Worm (Caenorhabditis elegans) whole organism, L1 larva: ENCODE measurements around the gene F37C12.21.

Experiments
- C04F5.9 ChIP-seq: sonication (generic microtip); optimal IDR thresholded peaks from 2 replicates; lab custom pipeline; 2016; ENCODE audit warnings: missing genetic modification characterization, missing compliant biosample characterization
- C16A3.4 ChIP-seq: fragments of 150-350 bp; optimal IDR thresholded peaks from 2 replicates; lab custom pipeline; 2014; ENCODE audit warnings: missing biosample characterization, missing genetic modification characterization
- C34B4.2 ChIP-seq: sonication (generic microtip); optimal IDR thresholded peaks from 2 replicates; lab custom pipeline; 2017; ENCODE audit warnings: mild to moderate bottlenecking, missing genetic modification characterization, missing compliant biosample characterization
- Y116A8C.19 ChIP-seq: sonication (generic microtip); optimal IDR thresholded peaks from 2 replicates; lab custom pipeline; 2016; ENCODE audit warnings: missing compliant biosample characterization, missing genetic modification characterization, borderline replicate concordance
- aha-1 ChIP-seq: fragments of 150-350 bp; optimal IDR thresholded peaks from 2 replicates; lab custom pipeline; 2014; ENCODE audit warnings: missing biosample characterization, missing genetic modification characterization
- alr-1 ChIP-seq: fragments of 200-800 bp; sonication (Bioruptor generic); optimal IDR thresholded peaks from 2 replicates; lab custom pipeline; 2018; ENCODE audit warnings: borderline replicate concordance, mild to moderate bottlenecking, missing genetic modification characterization, missing compliant biosample characterization
- blmp-1 ChIP-seq: fragments of 150-350 bp; optimal IDR thresholded peaks from 2 replicates; lab custom pipeline; 2014; ENCODE audit warnings: missing biosample characterization, missing genetic modification characterization
- ceh-82 ChIP-seq, 3 experiments: fragments of 150-350 bp in 1 of 3; sonication (generic microtip) in 2 of 3; optimal IDR thresholded peaks; 2 replicates each; lab custom pipeline; 2014 to 2017; ENCODE audit warnings: missing biosample characterization in 3 of 3, missing genetic modification characterization in 3 of 3
- ceh-88 ChIP-seq: fragments of 200-800 bp; sonication (Bioruptor generic); IDR thresholded peaks from 2 replicates; pipeline ENCODE4 v1.3.6; 2022; ENCODE audit warnings: missing genetic modification characterization, missing compliant biosample characterization
- ceh-90 ChIP-seq: sonication (generic microtip); optimal IDR thresholded peaks from 2 replicates; lab custom pipeline; 2016; ENCODE audit warnings: missing genetic modification characterization, missing compliant biosample characterization
- dpl-1 ChIP-seq, 3 experiments: fragments of 150-350 bp in 2 of 3; sonication (generic microtip) in 1 of 3; optimal IDR thresholded peaks; 2 replicates each; lab custom pipeline; 2014 to 2017; ENCODE audit warnings: missing biosample characterization in 3 of 3, missing genetic modification characterization in 3 of 3, missing genetic modification reagents in 3 of 3
- dsc-1 ChIP-seq: sonication (generic microtip); optimal IDR thresholded peaks from 2 replicates; lab custom pipeline; 2016; ENCODE audit warnings: mild to moderate bottlenecking, missing genetic modification characterization, missing compliant biosample characterization
- efl-1 ChIP-seq, 4 experiments: fragments of 150-350 bp; optimal IDR thresholded peaks in 3 of 4; peaks in 1 of 4; 1 replicate in 1 of 4; 2 replicates in 3 of 4; lab custom pipeline; 2014; ENCODE audit warnings: missing biosample characterization in 2 of 4, missing genetic modification characterization in 2 of 4, missing genetic modification reagents in 2 of 4
- efl-3 ChIP-seq: fragments of 200-800 bp; sonication (Bioruptor generic); optimal IDR thresholded peaks from 2 replicates; lab custom pipeline; 2018; ENCODE audit warnings: mild to moderate bottlenecking, missing genetic modification characterization, missing compliant biosample characterization
- egl-13 ChIP-seq: sonication (generic microtip); optimal IDR thresholded peaks from 2 replicates; lab custom pipeline; 2016; ENCODE audit warnings: missing genotype, missing genetic modification reagents, missing genetic modification characterization, missing compliant biosample characterization
- egl-27 ChIP-seq, 2 experiments: fragments of 150-350 bp in 1 of 2; sonication (generic microtip); optimal IDR thresholded peaks; 3 replicates each; lab custom pipeline; 2017 to 2018; ENCODE audit warnings: missing biosample characterization in 2 of 2, missing genetic modification characterization in 2 of 2, missing genetic modification reagents in 2 of 2
- fkh-4 ChIP-seq: sonication (generic microtip); optimal IDR thresholded peaks from 2 replicates; lab custom pipeline; 2016; ENCODE audit warnings: missing compliant biosample characterization, missing genetic modification characterization, borderline replicate concordance
- grh-1 ChIP-seq: fragments of 200-800 bp; sonication (Bioruptor generic); IDR thresholded peaks from 2 replicates; pipeline ENCODE4 v1.3.6; 2022; ENCODE audit warnings: missing genetic modification reagents, missing genetic modification characterization, missing compliant biosample characterization
- hlh-17 ChIP-seq: fragments of 200-800 bp; sonication (Bioruptor generic); optimal IDR thresholded peaks from 2 replicates; lab custom pipeline; 2018; ENCODE audit warnings: missing genetic modification characterization, mild to moderate bottlenecking, missing compliant biosample characterization, moderate library complexity, borderline replicate concordance
- hpl-2 ChIP-seq: fragments of 150-350 bp; optimal IDR thresholded peaks from 2 replicates; lab custom pipeline; 2014; ENCODE audit warnings: missing biosample characterization, missing genetic modification reagents, missing genetic modification characterization
- irx-1 ChIP-seq: sonication (generic microtip); optimal IDR thresholded peaks from 2 replicates; lab custom pipeline; 2016; ENCODE audit warnings: missing genetic modification characterization, missing compliant biosample characterization
- isw-1 ChIP-seq: fragments of 200-800 bp; sonication (Bioruptor generic); IDR thresholded peaks from 2 replicates; pipeline ENCODE4 v1.3.6; 2022; ENCODE audit warnings: missing genetic modification characterization, missing compliant biosample characterization
- lin-14 ChIP-seq: fragments of 200-800 bp; sonication (Bioruptor generic); optimal IDR thresholded peaks from 2 replicates; lab custom pipeline; 2018; ENCODE audit warnings: mild to moderate bottlenecking, missing genetic modification characterization, moderate library complexity, missing compliant biosample characterization
- lin-35 ChIP-seq, 2 experiments: fragments of 150-350 bp; optimal IDR thresholded peaks; 2 replicates each; lab custom pipeline; 2014; ENCODE audit warnings: missing biosample characterization in 2 of 2, missing genetic modification characterization in 2 of 2, missing genetic modification reagents in 2 of 2
- lin-39 ChIP-seq: fragments of 150-350 bp; optimal IDR thresholded peaks from 2 replicates; lab custom pipeline; 2014; ENCODE audit warnings: missing biosample characterization, missing genetic modification reagents, missing genetic modification characterization
- lir-3 ChIP-seq: sonication (generic microtip); optimal IDR thresholded peaks from 2 replicates; lab custom pipeline; 2016; ENCODE audit warnings: mild to moderate bottlenecking, missing genetic modification characterization, moderate library complexity, missing compliant biosample characterization; ENCODE audit not compliant: poor library complexity
- lsy-2 ChIP-seq, 2 experiments: fragments of 150-350 bp; optimal IDR thresholded peaks; 2 replicates each; lab custom pipeline; 2014; ENCODE audit warnings: missing biosample characterization in 2 of 2, missing genetic modification characterization in 2 of 2
- mdl-1 ChIP-seq, 2 experiments: fragments of 150-350 bp; optimal IDR thresholded peaks; 2 replicates each; lab custom pipeline; 2014 to 2017; ENCODE audit warnings: missing biosample characterization in 2 of 2, missing genetic modification characterization in 2 of 2, inconsistent platforms in 1 of 2
- mef-2 ChIP-seq: fragments of 150-350 bp; optimal IDR thresholded peaks from 2 replicates; lab custom pipeline; 2014; ENCODE audit warnings: missing biosample characterization, missing genetic modification characterization
- nhr-237 ChIP-seq: fragments of 150-350 bp; optimal IDR thresholded peaks from 2 replicates; lab custom pipeline; 2014; ENCODE audit warnings: missing biosample characterization, missing genetic modification characterization
- nhr-84 ChIP-seq: sonication (generic microtip); optimal IDR thresholded peaks from 2 replicates; lab custom pipeline; 2017; ENCODE audit warnings: missing biosample characterization, missing genetic modification characterization
- nhr-90 ChIP-seq: sonication (generic microtip); optimal IDR thresholded peaks from 2 replicates; lab custom pipeline; 2016; ENCODE audit warnings: mild to moderate bottlenecking, missing genetic modification characterization, missing compliant biosample characterization; ENCODE audit not compliant: poor library complexity
- pqm-1 ChIP-seq: sonication (generic microtip); optimal IDR thresholded peaks from 3 replicates; lab custom pipeline; 2017; ENCODE audit warnings: missing biosample characterization, missing genetic modification characterization
- skn-1 ChIP-seq: fragments of 150-350 bp; optimal IDR thresholded peaks from 2 replicates; lab custom pipeline; 2014; ENCODE audit warnings: missing biosample characterization, missing genetic modification characterization
- snpc-4 ChIP-seq: fragments of 150-350 bp; optimal IDR thresholded peaks from 2 replicates; lab custom pipeline; 2014; ENCODE audit warnings: missing biosample characterization, missing genetic modification characterization
- sptf-1 ChIP-seq: fragments of 150-350 bp; optimal IDR thresholded peaks from 2 replicates; lab custom pipeline; 2014; ENCODE audit warnings: missing biosample characterization, missing genetic modification characterization
- tlp-1 ChIP-seq: fragments of 150-350 bp; optimal IDR thresholded peaks from 2 replicates; lab custom pipeline; 2014; ENCODE audit warnings: missing biosample characterization, missing genetic modification characterization
- unc-130 ChIP-seq: fragments of 150-350 bp; optimal IDR thresholded peaks from 2 replicates; lab custom pipeline; 2017; ENCODE audit warnings: missing biosample characterization, missing genetic modification characterization, inconsistent platforms
- unc-62 ChIP-seq: fragments of 150-350 bp; optimal IDR thresholded peaks from 2 replicates; lab custom pipeline; 2014; ENCODE audit warnings: missing biosample characterization, missing genetic modification reagents, missing genetic modification characterization
- unc-86 ChIP-seq: sonication (generic microtip); optimal IDR thresholded peaks from 2 replicates; lab custom pipeline; 2016; ENCODE audit warnings: missing genetic modification characterization, missing compliant biosample characterization
- vab-15 ChIP-seq: sonication (generic microtip); optimal IDR thresholded peaks from 2 replicates; lab custom pipeline; 2017; ENCODE audit warnings: missing genotype, mild to moderate bottlenecking, missing genetic modification characterization, missing compliant biosample characterization
- xbp-1 ChIP-seq: sonication (generic microtip); optimal IDR thresholded peaks from 2 replicates; lab custom pipeline; 2016; ENCODE audit warnings: missing genetic modification characterization, missing compliant biosample characterization
- ztf-11 ChIP-seq, 2 experiments: sonication (generic microtip); optimal IDR thresholded peaks; 2 replicates each; lab custom pipeline; 2016 to 2017; ENCODE audit warnings: missing genetic modification characterization in 2 of 2, missing biosample characterization in 1 of 2, missing compliant biosample characterization in 1 of 2

The F37C12.21 gene

ce11 chrIII:7207903-7208497, 19.8 kb downstream of the F37C12.21 start, which contains the start of gene rpl-6 (continued):
- peak; percentile 76 for TF ChIP-seq lir-3 (tag; lab: Kevin White, UChicago)
- TF ChIP-seq mef-2 = no peak
- peak; percentile 85 to 92 for TF ChIP-seq lin-35 (GFP tag; optimal IDR thresholded peaks at IDR 0.05; lab: Kevin White, UChicago)
- TF ChIP-seq dsc-1 (tag; lab: Kevin White, UChicago) = peak; percentile 81
- TF ChIP-seq C04F5.9 = peak; percentile 77
- TF ChIP-seq mdl-1 (tag; optimal IDR thresholded peaks at IDR 0.05; lab: Kevin White, UChicago) = peak in 1 of 2 experiments; percentile 77
- TF ChIP-seq sptf-1 = no peak
- peak; percentile 83 for TF ChIP-seq skn-1 (tag; lab: Kevin White, UChicago)
- TF ChIP-seq nhr-84 (tag; lab: Kevin White, UChicago) = no peak
- TF ChIP-seq irx-1 (tag; lab: Kevin White, UChicago) = peak; percentile 67
- no peak for TF ChIP-seq vab-15 (tag; lab: Kevin White, UChicago)
- TF ChIP-seq ceh-88 (GFP tag; lab: Robert Waterston, UW) = peak; percentile 68
- TF ChIP-seq grh-1 (GFP tag; lab: Robert Waterston, UW) = peak; percentile 80
- peak; percentile 57 for TF ChIP-seq snpc-4 (tag; lab: Kevin White, UChicago)
- peak; percentile 81 to 90 (median 86) for TF ChIP-seq ceh-82 (tag; optimal IDR thresholded peaks at IDR 0.05; lab: Kevin White, UChicago)
- TF ChIP-seq egl-13 (tag; lab: Kevin White, UChicago) = peak; percentile 69
- peak; percentile 63 to 87 for TF ChIP-seq egl-27 (tag; optimal IDR thresholded peaks at IDR 0.05; lab: Kevin White, UChicago)
- no peak for TF ChIP-seq tlp-1 (tag; lab: Kevin White, UChicago)
- peak; percentile 79 for TF ChIP-seq unc-86
- TF ChIP-seq ceh-90 (tag; lab: Kevin White, UChicago) = peak; percentile 33
- no peak for TF ChIP-seq fkh-4 (tag; lab: Kevin White, UChicago)
- no peak for TF ChIP-seq hlh-17
- TF ChIP-seq efl-3 (GFP tag; lab: Kevin White, UChicago) = no peak
- TF ChIP-seq alr-1 = no peak
- TF ChIP-seq lsy-2 (tag; optimal IDR thresholded peaks at IDR 0.05; lab: Kevin White, UChicago) = peak; percentile 99
- peak; percentile 91 for TF ChIP-seq xbp-1 (tag; lab: Kevin White, UChicago)
- TF ChIP-seq blmp-1 (tag; lab: Kevin White, UChicago) = peak; percentile 80
- TF ChIP-seq C34B4.2 (tag; lab: Kevin White, UChicago) = no peak
- peak; percentile 73 for TF ChIP-seq lin-39 (tag; lab: Kevin White, UChicago)
- peak; percentile 62 for TF ChIP-seq nhr-237
- peak; percentile 90 for TF ChIP-seq isw-1 (GFP tag; lab: Robert Waterston, UW)
- no peak for TF ChIP-seq aha-1
- TF ChIP-seq, all 84 proteins: peak for 57

ce11 chrIII:7209721-7210120, 21.6 kb downstream of the F37C12.21 start, which contains the start of gene R151.2:
R151.2 (plus strand) TSS chrIII:7209967.
- TF ChIP-seq skn-1 (tag; lab: Kevin White, UChicago) (no peak), hpl-2 (GFP tag; lab: Kevin White, UChicago) (no peak), nhr-90 (tag; lab: Kevin White, UChicago) (no peak), lsy-2 (tag; optimal IDR thresholded peaks at IDR 0.05; lab: Kevin White, UChicago) (peak in 1 of 2 experiments; percentile 50), Y116A8C.19 (tag; lab: Kevin White, UChicago) (no peak), fkh-4 (tag; lab: Kevin White, UChicago) (no peak), unc-130 (no peak), ztf-11 (tag; optimal IDR thresholded peaks at IDR 0.05; lab: Kevin White, UChicago) (no peak), lin-14 (GFP tag; lab: Kevin White, UChicago) (no peak), C16A3.4 (tag; lab: Kevin White, UChicago) (no peak), dpl-1 (GFP tag; optimal IDR thresholded peaks at IDR 0.05; lab: Kevin White, UChicago) (no peak), unc-62 (GFP tag; lab: Kevin White, UChicago) (no peak), efl-1 (optimal IDR thresholded peaks at IDR 0.05; lab: Kevin White, UChicago) (no peak), efl-1 (GFP tag; optimal IDR thresholded peaks at IDR 0.05 in 1 of 2; lab: Kevin White, UChicago) (peak in 1 of 2 experiments; percentile 91), pqm-1 (no peak), ceh-88 (GFP tag; lab: Robert Waterston, UW) (no peak)
